Fruit fly (Drosophila melanogaster) whole organism, embryonic: ENCODE results near the gene CG4267.

Experiments used
- B-H2 ChIP-seq: fragments of 200-800 bp; sonication (Bioruptor generic); optimal IDR thresholded peaks from 2 replicates; lab custom pipeline; 2018; ENCODE audit warnings: missing biosample characterization, mild to moderate bottlenecking, missing genetic modification characterization
- CG10209 ChIP-seq: fragments of 200-800 bp; sonication (Bioruptor generic); optimal IDR thresholded peaks from 3 replicates; lab custom pipeline; 2017; ENCODE audit warnings: missing biosample characterization, mild to moderate bottlenecking, missing genetic modification characterization, missing genetic modification reagents
- CG11456 ChIP-seq: fragments of 200-800 bp; sonication (Bioruptor generic); IDR thresholded peaks from 3 replicates; pipeline ENCODE4 v1.3.6; 2022; ENCODE audit warnings: missing biosample characterization, missing genetic modification characterization
- CG12071 ChIP-seq: fragments of 200-800 bp; sonication (Bioruptor generic); optimal IDR thresholded peaks from 3 replicates; lab custom pipeline; 2018; ENCODE audit warnings: missing biosample characterization, mild to moderate bottlenecking, missing genetic modification characterization
- CG12659 ChIP-seq: fragments of 200-800 bp; sonication (Bioruptor generic); optimal IDR thresholded peaks from 3 replicates; lab custom pipeline; 2017; ENCODE audit warnings: mild to moderate bottlenecking, missing biosample characterization, missing genetic modification reagents, missing genetic modification characterization
- CG16863 ChIP-seq: fragments of 200-800 bp; sonication (Bioruptor generic); optimal IDR thresholded peaks from 3 replicates; lab custom pipeline; 2016; ENCODE audit warnings: missing biosample characterization, missing genetic modification characterization
- CG17829 ChIP-seq: fragments of 200-800 bp; optimal IDR thresholded peaks from 2 replicates; lab custom pipeline; 2019; ENCODE audit warnings: missing biosample characterization, mild to moderate bottlenecking, missing genetic modification characterization, moderate library complexity
- CG18476 ChIP-seq: fragments of 200-800 bp; sonication (Bioruptor generic); optimal IDR thresholded peaks from 2 replicates; lab custom pipeline; 2016; ENCODE audit warnings: missing biosample characterization, mild to moderate bottlenecking, missing genetic modification characterization
- CG31365 ChIP-seq: fragments of 200-800 bp; sonication (Bioruptor generic); optimal IDR thresholded peaks from 2 replicates; lab custom pipeline; 2018; ENCODE audit warnings: missing biosample characterization, mild to moderate bottlenecking, missing genetic modification characterization
- CG33213 ChIP-seq: fragments of 200-800 bp; sonication (Bioruptor generic); optimal IDR thresholded peaks from 3 replicates; lab custom pipeline; 2016; ENCODE audit warnings: missing biosample characterization, missing genetic modification characterization
- CG34224 ChIP-seq: fragments of 200-800 bp; sonication (Bioruptor generic); IDR thresholded peaks from 3 replicates; pipeline ENCODE4 v1.3.6; 2022; ENCODE audit warnings: missing biosample characterization, missing genetic modification characterization; ENCODE audit not compliant: partially characterized antibody
- CG6654 ChIP-seq: fragments of 200-800 bp; sonication (Bioruptor generic); optimal IDR thresholded peaks from 2 replicates; lab custom pipeline; 2017; ENCODE audit warnings: missing biosample characterization, mild to moderate bottlenecking, missing genetic modification characterization
- CG7556 ChIP-seq: fragments of 200-800 bp; sonication (Bioruptor generic); optimal IDR thresholded peaks from 2 replicates; lab custom pipeline; 2017; ENCODE audit warnings: missing biosample characterization, mild to moderate bottlenecking, missing genetic modification characterization
- CG9817 ChIP-seq: fragments of 200-800 bp; sonication (Bioruptor generic); optimal IDR thresholded peaks from 2 replicates; lab custom pipeline; 2018; ENCODE audit warnings: missing biosample characterization, mild to moderate bottlenecking, missing genetic modification characterization, moderate library complexity
- CrebB ChIP-seq: fragments of 200-800 bp; sonication (Bioruptor generic); optimal IDR thresholded peaks from 3 replicates; lab custom pipeline; 2018; ENCODE audit warnings: missing biosample characterization, mild to moderate bottlenecking, missing genetic modification characterization
- Dad ChIP-seq: fragments of 200-800 bp; sonication (Bioruptor generic); optimal IDR thresholded peaks from 3 replicates; lab custom pipeline; 2016; ENCODE audit warnings: missing biosample characterization, missing genetic modification characterization
- Dbx ChIP-seq: fragments of 200-800 bp; sonication (Bioruptor generic); IDR thresholded peaks from 3 replicates; pipeline ENCODE4 v1.3.6; 2022; ENCODE audit warnings: missing biosample characterization, missing genetic modification characterization
- ERR ChIP-seq: fragments of 200-800 bp; sonication (Bioruptor generic); optimal IDR thresholded peaks from 2 replicates; lab custom pipeline; 2016; ENCODE audit warnings: missing biosample characterization, missing genetic modification characterization
- Hmr ChIP-seq: fragments of 200-800 bp; sonication (Bioruptor generic); optimal IDR thresholded peaks from 3 replicates; lab custom pipeline; 2017; ENCODE audit warnings: mild to moderate bottlenecking, missing biosample characterization, missing genetic modification reagents, missing genetic modification characterization
- Lhr ChIP-seq: fragments of 200-800 bp; sonication (Bioruptor generic); optimal IDR thresholded peaks from 3 replicates; lab custom pipeline; 2017; ENCODE audit warnings: mild to moderate bottlenecking, missing biosample characterization, missing genetic modification reagents, missing genetic modification characterization
- MBD-R2 ChIP-seq: fragments of 200-800 bp; sonication (Bioruptor generic); IDR thresholded peaks from 2 replicates; pipeline ENCODE4 v1.3.6; 2022; ENCODE audit warnings: missing biosample characterization, missing genetic modification characterization
- Neu2 ChIP-seq: fragments of 200-800 bp; sonication (Bioruptor generic); optimal IDR thresholded peaks from 3 replicates; lab custom pipeline; 2016; ENCODE audit warnings: missing biosample characterization, missing genetic modification characterization, borderline replicate concordance
- Optix ChIP-seq: fragments of 200-800 bp; sonication (Bioruptor generic); IDR thresholded peaks from 3 replicates; pipeline ENCODE4 v1.3.6; 2022; ENCODE audit warnings: missing biosample characterization, missing genetic modification characterization
- Pdp1 ChIP-seq, 2 experiments: fragments of 200-800 bp; sonication (Bioruptor generic); optimal IDR thresholded peaks; 3 replicates each; lab custom pipeline; 2016; ENCODE audit warnings: missing biosample characterization in 2 of 2, missing genetic modification characterization in 2 of 2, mild to moderate bottlenecking in 1 of 2, moderate library complexity in 1 of 2
- Side ChIP-seq: fragments of 200-800 bp; sonication (Bioruptor generic); optimal IDR thresholded peaks from 2 replicates; lab custom pipeline; 2016; ENCODE audit warnings: missing biosample characterization, missing genetic modification characterization
- aop ChIP-seq: fragments of 200-800 bp; sonication (Bioruptor generic); IDR thresholded peaks from 2 replicates; pipeline ENCODE4 v1.3.6; 2022; ENCODE audit warnings: missing biosample characterization, missing genetic modification characterization
- corto ChIP-seq: fragments of 200-800 bp; sonication (Bioruptor generic); optimal IDR thresholded peaks from 2 replicates; lab custom pipeline; 2016; ENCODE audit warnings: missing biosample characterization, mild to moderate bottlenecking, missing genetic modification characterization, moderate library complexity
- croc ChIP-seq: fragments of 200-800 bp; sonication (Bioruptor generic); conservative IDR thresholded peaks from 3 replicates; pipeline ENCODE4 v1.3.6; 2022; ENCODE audit warnings: missing biosample characterization, missing genetic modification characterization
- danr ChIP-seq: fragments of 200-800 bp; sonication (Bioruptor generic); IDR thresholded peaks from 2 replicates; pipeline ENCODE4 v1.3.6; 2022; ENCODE audit warnings: missing biosample characterization, missing genetic modification characterization
- esg ChIP-seq: fragments of 200-800 bp; sonication (Bioruptor generic); conservative IDR thresholded peaks from 2 replicates; pipeline ENCODE4 v1.3.6; 2022; ENCODE audit warnings: missing biosample characterization, missing genetic modification characterization
- fd102C ChIP-seq: fragments of 200-800 bp; sonication (Bioruptor generic); optimal IDR thresholded peaks from 2 replicates; lab custom pipeline; 2018; ENCODE audit warnings: missing biosample characterization, mild to moderate bottlenecking, missing genetic modification characterization, moderate library complexity
- h ChIP-seq: fragments of >200 bp; optimal IDR thresholded peaks from 2 replicates; lab custom pipeline; 2017
- hb ChIP-seq: fragments of 200-800 bp; sonication (Bioruptor generic); IDR thresholded peaks from 3 replicates; pipeline ENCODE4 v1.3.6; 2022; ENCODE audit warnings: missing biosample characterization, missing genetic modification characterization; ENCODE audit not compliant: partially characterized antibody
- inv ChIP-seq: fragments of 200-800 bp; sonication (Bioruptor generic); IDR thresholded peaks from 2 replicates; pipeline ENCODE4 v1.3.6; 2022; ENCODE audit warnings: missing biosample characterization, missing genetic modification characterization; ENCODE audit not compliant: partially characterized antibody
- kah ChIP-seq: fragments of 200-800 bp; sonication (Bioruptor generic); optimal IDR thresholded peaks from 2 replicates; lab custom pipeline; 2018; ENCODE audit warnings: missing biosample characterization, mild to moderate bottlenecking, missing genetic modification characterization
- kni ChIP-seq: fragments of 200-800 bp; sonication (Bioruptor generic); optimal IDR thresholded peaks from 3 replicates; lab custom pipeline; 2017; ENCODE audit warnings: mild to moderate bottlenecking, missing biosample characterization, missing genetic modification reagents, missing genetic modification characterization
- mld ChIP-seq: fragments of 200-800 bp; sonication (Bioruptor generic); IDR thresholded peaks from 3 replicates; pipeline ENCODE4 v1.3.6; 2022; ENCODE audit warnings: missing biosample characterization, missing genetic modification characterization; ENCODE audit not compliant: partially characterized antibody
- pb ChIP-seq: fragments of 200-800 bp; sonication (Bioruptor generic); optimal IDR thresholded peaks from 3 replicates; lab custom pipeline; 2016; ENCODE audit warnings: missing biosample characterization, missing genetic modification characterization
- pzg ChIP-seq: fragments of 200-800 bp; sonication (Bioruptor generic); optimal IDR thresholded peaks from 3 replicates; lab custom pipeline; 2018; ENCODE audit warnings: missing biosample characterization, mild to moderate bottlenecking, missing genetic modification characterization, moderate library complexity
- salm ChIP-seq: fragments of 200-800 bp; sonication (Bioruptor generic); optimal IDR thresholded peaks from 2 replicates; lab custom pipeline; 2018; ENCODE audit warnings: missing biosample characterization, mild to moderate bottlenecking, missing genetic modification characterization
- sens ChIP-seq: fragments of 200-800 bp; sonication (Bioruptor generic); peaks from one replicate; lab custom pipeline; 2016; ENCODE audit warnings: missing biosample characterization, missing genetic modification characterization
- seq ChIP-seq: fragments of 200-800 bp; sonication (Bioruptor generic); IDR thresholded peaks from 2 replicates; pipeline ENCODE4 v1.3.6; 2022; ENCODE audit warnings: missing biosample characterization, missing genetic modification characterization
- slp2 ChIP-seq: fragments of 200-800 bp; sonication (Bioruptor generic); optimal IDR thresholded peaks from 2 replicates; lab custom pipeline; 2016; ENCODE audit warnings: missing biosample characterization, missing genetic modification characterization
- sug ChIP-seq: fragments of 200-800 bp; optimal IDR thresholded peaks from 2 replicates; lab custom pipeline; 2019; ENCODE audit warnings: missing biosample characterization, mild to moderate bottlenecking, missing genetic modification characterization, moderate library complexity
- tll ChIP-seq, 2 experiments: fragments of 200-800 bp in 1 of 2; fragments of >200 bp in 1 of 2; sonication (Bioruptor generic) in 1 of 2; optimal IDR thresholded peaks; 2 replicates each; lab custom pipeline; 2017 to 2019; ENCODE audit warnings: missing biosample characterization in 2 of 2, missing genetic modification characterization in 2 of 2, mild to moderate bottlenecking in 1 of 2, moderate library complexity in 1 of 2
- tna ChIP-seq: fragments of 200-800 bp; sonication (Bioruptor generic); IDR thresholded peaks from 2 replicates; pipeline ENCODE4 v1.3.6; 2022; ENCODE audit warnings: missing biosample characterization, missing genetic modification characterization; ENCODE audit not compliant: partially characterized antibody
- toy ChIP-seq: fragments of 200-800 bp; sonication (Bioruptor generic); IDR thresholded peaks from 2 replicates; pipeline ENCODE4 v1.3.6; 2022; ENCODE audit warnings: missing biosample characterization, missing genetic modification characterization
- unpg ChIP-seq: fragments of 200-800 bp; sonication (Bioruptor generic); optimal IDR thresholded peaks from 3 replicates; lab custom pipeline; 2018; ENCODE audit warnings: missing biosample characterization, mild to moderate bottlenecking, missing genetic modification characterization, moderate library complexity
- usp ChIP-seq: fragments of >200 bp; optimal IDR thresholded peaks from 2 replicates; lab custom pipeline; 2017; ENCODE audit warnings: missing biosample characterization, missing genetic modification characterization

The CG4267 gene

DNA sequence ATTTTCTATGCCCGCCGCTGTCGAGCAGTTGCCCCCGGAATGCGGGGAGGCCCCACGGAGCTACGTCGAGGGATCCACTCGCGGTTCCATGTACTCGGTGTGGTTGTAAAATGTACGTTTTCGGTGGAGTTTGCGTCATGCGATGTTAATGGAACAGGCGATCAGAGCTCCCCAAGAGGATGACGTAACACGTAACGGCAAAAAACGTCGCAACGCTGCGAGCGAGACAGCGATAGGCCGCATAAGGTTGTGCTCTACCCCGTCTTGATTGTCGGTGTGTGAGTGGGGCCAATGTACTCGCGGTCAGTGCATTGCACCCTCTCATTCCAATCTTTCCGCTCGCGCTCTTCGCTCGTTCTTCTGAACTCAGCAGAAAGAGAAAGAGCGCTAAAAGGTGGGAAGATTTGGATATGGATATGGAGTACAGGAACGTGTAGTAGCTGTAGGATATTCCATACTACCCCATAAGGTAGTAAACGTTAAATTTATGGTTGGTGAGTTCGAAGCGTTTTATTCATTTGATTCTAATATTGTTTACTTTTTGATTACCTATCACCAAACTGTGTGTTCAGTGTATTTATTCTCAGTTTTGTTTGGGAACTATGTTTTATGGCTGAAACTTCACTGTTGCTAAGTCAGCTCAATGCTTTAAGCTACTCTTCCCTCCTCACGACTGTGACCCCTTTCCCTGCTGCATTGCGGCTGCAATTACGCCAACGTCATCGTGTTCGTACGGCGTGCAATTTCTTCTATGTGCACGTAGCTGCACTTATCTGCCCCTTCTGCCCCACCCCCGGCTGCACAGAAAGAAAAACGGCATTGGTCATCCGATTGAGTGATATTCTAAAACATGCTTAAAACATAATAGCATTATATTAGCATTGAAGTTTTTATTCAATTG is 41.8 kb upstream of the CG4267 start (continued):
- TF ChIP-seq Lhr (peak; percentile 41), CG18476 (GFP tag; lab: Kevin White, UChicago) (no peak), fd102C (GFP tag; lab: Kevin White, UChicago) (no peak), MBD-R2 (GFP tag; lab: Robert Waterston, UW) (no peak), CG16863 (GFP tag; lab: Kevin White, UChicago) (no peak), mld (GFP tag; lab: Robert Waterston, UW) (no peak), esg (GFP tag; lab: Robert Waterston, UW) (no peak), CG9817 (tag; lab: Kevin White, UChicago) (no peak), corto (no peak), CG33213 (GFP tag; lab: Kevin White, UChicago) (no peak), CG12071 (GFP tag; lab: Kevin White, UChicago) (peak; percentile 11), hb (no peak), CG11456 (GFP tag; lab: Robert Waterston, UW) (no peak), aop (GFP tag; lab: Robert Waterston, UW) (no peak), CG10209 (GFP tag; lab: Kevin White, UChicago) (no peak), sens (GFP tag; lab: Kevin White, UChicago) (no peak), tna (no peak), CG6654 (no peak), toy (GFP tag; lab: Robert Waterston, UW) (no peak), Dbx (no peak), Dad (GFP tag; lab: Kevin White, UChicago) (no peak), kah (GFP tag; lab: Kevin White, UChicago) (peak; percentile 12), Optix (GFP tag; lab: Robert Waterston, UW) (no peak), tll (GFP tag; optimal IDR thresholded peaks at IDR 0.05; lab: Kevin White, UChicago) (no peak), Pdp1 (GFP tag; optimal IDR thresholded peaks at IDR 0.05; lab: Kevin White, UChicago) (peak in 1 of 2 experiments; percentile 100), slp2 (GFP tag; lab: Kevin White, UChicago) (no peak), CG7556 (GFP tag; lab: Kevin White, UChicago) (no peak), B-H2 (GFP tag; lab: Kevin White, UChicago) (no peak), sug (tag; lab: Kevin White, UChicago) (peak; percentile 61), unpg (GFP tag; lab: Kevin White, UChicago) (no peak), Neu2 (GFP tag; lab: Kevin White, UChicago) (no peak), CG17829 (tag; lab: Kevin White, UChicago) (peak; percentile 59), Hmr (GFP tag; lab: Kevin White, UChicago) (peak; percentile 7), CG34224 (no peak), CG12659 (no peak), pzg (GFP tag; lab: Kevin White, UChicago) (no peak), Side (no peak), h (lab: Kevin White, UChicago) (no peak), kni (peak; percentile 88), danr (GFP tag; lab: Robert Waterston, UW) (no peak), CG31365 (tag; lab: Kevin White, UChicago) (no peak), usp (peak; percentile 31), seq (GFP tag; lab: Robert Waterston, UW) (no peak), croc (GFP tag; lab: Robert Waterston, UW) (no peak), pb (GFP tag; lab: Kevin White, UChicago) (no peak), inv (GFP tag; lab: Robert Waterston, UW) (no peak), CrebB (tag; lab: Kevin White, UChicago) (no peak), salm (tag; lab: Kevin White, UChicago) (no peak), ERR (no peak)
